Fruit fly (Drosophila melanogaster) S2 (cell line): Measurements from ENCODE around the gene Reg-2.

ENCODE experiments used
- CG8478 ChIP-seq: fragments of >200 bp; optimal IDR thresholded peaks from 2 replicates; lab custom pipeline; 2018
- CTCF ChIP-seq, 2 experiments: fragments of >200 bp; optimal IDR thresholded peaks; 2 replicates each; lab custom pipeline; 2018

dm6 chr3L:565964-566627 is 40.3 kb downstream of the Reg-2 start:
- no peak for TF ChIP-seq CG8478 (lab: Kevin White, UChicago)
- TF ChIP-seq CTCF (optimal IDR thresholded peaks at IDR 0.05; lab: Kevin White, UChicago): no peak
